Worm (Caenorhabditis elegans) whole organism, late embryonic: Measurements from ENCODE around the gene F42G4.6.

Source experiments
- C08G9.2 ChIP-seq: sonication (generic microtip); optimal IDR thresholded peaks from 2 replicates; lab custom pipeline; 2016; ENCODE audit warnings: mild to moderate bottlenecking, missing genetic modification characterization, moderate library complexity, missing compliant biosample characterization
- ama-1 ChIP-seq: fragments of 150-350 bp; optimal IDR thresholded peaks from 2 replicates; lab custom pipeline; 2014
- ceh-2 ChIP-seq: sonication (generic microtip); optimal IDR thresholded peaks from 2 replicates; lab custom pipeline; 2016; ENCODE audit warnings: missing genotype, missing genetic modification characterization, missing compliant biosample characterization
- ceh-6 ChIP-seq: fragments of 200-800 bp; sonication (Bioruptor generic); optimal IDR thresholded peaks from 2 replicates; lab custom pipeline; 2018; ENCODE audit warnings: mild to moderate bottlenecking, missing genetic modification characterization, missing compliant biosample characterization
- nhr-11 ChIP-seq: fragments of 150-350 bp; optimal IDR thresholded peaks from 2 replicates; lab custom pipeline; 2014; ENCODE audit warnings: missing biosample characterization, missing genetic modification characterization
- pqm-1 ChIP-seq: sonication (generic microtip); optimal IDR thresholded peaks from 2 replicates; lab custom pipeline; 2016; ENCODE audit warnings: missing genetic modification characterization, missing compliant biosample characterization

DNA sequence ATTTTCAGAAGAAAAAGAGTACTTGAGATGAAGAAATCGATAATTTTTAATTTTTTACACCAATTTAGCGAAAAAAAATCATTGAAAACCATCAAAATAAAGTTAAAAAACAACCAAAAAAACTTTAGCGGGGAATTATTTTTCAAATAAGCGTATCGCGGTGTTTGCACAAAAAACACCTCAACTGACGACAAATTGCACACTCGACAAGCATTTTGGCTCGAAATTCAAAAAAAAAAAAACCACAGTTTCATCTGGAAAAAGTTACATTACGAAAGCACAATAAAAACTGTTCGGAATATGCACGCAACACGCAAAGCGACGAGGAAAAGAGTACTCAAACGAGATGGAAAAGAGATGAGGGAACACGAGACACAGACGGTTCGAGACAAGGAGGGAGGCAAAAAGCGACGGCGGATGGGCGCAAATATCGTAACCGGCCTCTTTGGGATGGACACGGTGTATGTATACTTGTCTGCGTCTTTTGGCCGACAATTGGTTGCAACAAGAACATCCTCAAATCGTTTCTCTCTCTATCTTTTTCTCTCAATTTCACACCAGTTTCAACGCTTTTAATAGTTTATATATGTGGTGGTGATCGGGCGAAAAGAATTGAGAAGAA, 48.5 kb upstream of the F42G4.6 start:
- no peak for TF ChIP-seq C08G9.2 (tag; lab: Kevin White, UChicago)
- TF ChIP-seq nhr-11 (tag; lab: Kevin White, UChicago): no peak
- TF ChIP-seq ama-1 (lab: Kevin White, UChicago): no peak
- no peak for TF ChIP-seq pqm-1 (tag; lab: Kevin White, UChicago)
- TF ChIP-seq ceh-6 (GFP tag; lab: Kevin White, UChicago): no peak
- peak; percentile 4 for TF ChIP-seq ceh-2 (tag; lab: Kevin White, UChicago)
